Worm (Caenorhabditis elegans) whole organism, L4 larva: ENCODE data around the gene H40L08.2.
A peak's percentile ranks its signal among the peaks of the same experiment; 100 is the strongest.

Experiments used
- F26F4.8 ChIP-seq: fragments of 200-800 bp; sonication (Bioruptor generic); conservative IDR thresholded peaks from 2 replicates; pipeline ENCODE4 v1.3.6; 2022; ENCODE audit warnings: missing genetic modification characterization, missing compliant biosample characterization
- F44E2.7 ChIP-seq: fragments of 200-800 bp; sonication (Bioruptor generic); IDR thresholded peaks from 2 replicates; pipeline ENCODE4 v2.1.2; 2022; ENCODE audit warnings: missing genetic modification characterization, missing compliant biosample characterization
- F49E8.2 ChIP-seq: sonication (generic microtip); optimal IDR thresholded peaks from 2 replicates; lab custom pipeline; 2016; ENCODE audit warnings: missing compliant biosample characterization, mild to moderate bottlenecking, missing genetic modification characterization, borderline replicate concordance
- T20F7.1 ChIP-seq: fragments of 200-800 bp; sonication (Bioruptor generic); optimal IDR thresholded peaks from 2 replicates; lab custom pipeline; 2018; ENCODE audit warnings: mild to moderate bottlenecking, missing genetic modification characterization, missing compliant biosample characterization
- aha-1 ChIP-seq: fragments of 150-350 bp; peaks from one replicate; lab custom pipeline; 2014; ENCODE audit warnings: missing biosample characterization, missing genetic modification characterization
- ama-1 ChIP-seq: fragments of 150-350 bp; optimal IDR thresholded peaks from 2 replicates; lab custom pipeline; 2014; ENCODE audit warnings: inconsistent platforms, mixed read lengths
- attf-4 ChIP-seq: sonication (generic microtip); optimal IDR thresholded peaks from 3 replicates; lab custom pipeline; 2017; ENCODE audit warnings: missing biosample characterization, missing genetic modification characterization
- ceh-20 ChIP-seq: fragments of 200-800 bp; sonication (Bioruptor generic); IDR thresholded peaks from 2 replicates; pipeline ENCODE4 v1.3.6; 2022; ENCODE audit warnings: missing genetic modification reagents, missing genetic modification characterization, missing compliant biosample characterization
- ceh-62 ChIP-seq: sonication (generic microtip); optimal IDR thresholded peaks from 2 replicates; lab custom pipeline; 2017; ENCODE audit warnings: missing biosample characterization, missing genetic modification characterization
- ceh-82 ChIP-seq: sonication (generic microtip); optimal IDR thresholded peaks from 2 replicates; lab custom pipeline; 2017; ENCODE audit warnings: missing biosample characterization, missing genetic modification characterization
- cey-2 ChIP-seq: sonication (generic microtip); optimal IDR thresholded peaks from 3 replicates; lab custom pipeline; 2017; ENCODE audit warnings: missing genetic modification characterization, mild to moderate bottlenecking, missing compliant biosample characterization, antibody characterized with exemption, borderline replicate concordance; ENCODE audit not compliant: insufficient read depth
- daf-8 ChIP-seq: fragments of 200-800 bp; sonication (Bioruptor generic); IDR thresholded peaks from 2 replicates; pipeline ENCODE4 v1.3.6; 2022; ENCODE audit warnings: missing genetic modification characterization, missing compliant biosample characterization
- dmd-6 ChIP-seq: fragments of 200-800 bp; sonication (Bioruptor generic); IDR thresholded peaks from 2 replicates; pipeline ENCODE4 v1.3.6; 2022; ENCODE audit warnings: missing genetic modification reagents, missing genetic modification characterization, missing compliant biosample characterization
- dmd-8 ChIP-seq: fragments of 200-800 bp; sonication (Bioruptor generic); IDR thresholded peaks from 2 replicates; pipeline ENCODE4 v1.3.6; 2022; ENCODE audit warnings: missing genetic modification characterization, missing compliant biosample characterization
- dpl-1 ChIP-seq: fragments of 150-350 bp; optimal IDR thresholded peaks from 2 replicates; lab custom pipeline; 2014; ENCODE audit warnings: missing biosample characterization, missing genetic modification reagents, missing genetic modification characterization
- egl-27 ChIP-seq: sonication (generic microtip); optimal IDR thresholded peaks from 3 replicates; lab custom pipeline; 2017; ENCODE audit warnings: missing biosample characterization, missing genetic modification reagents, missing genetic modification characterization
- fkh-10 ChIP-seq: fragments of 150-350 bp; optimal IDR thresholded peaks from 2 replicates; lab custom pipeline; 2014; ENCODE audit warnings: missing biosample characterization, missing genetic modification reagents, missing genetic modification characterization
- gei-8 ChIP-seq: fragments of 200-800 bp; sonication (Bioruptor generic); optimal IDR thresholded peaks from 2 replicates; lab custom pipeline; 2018; ENCODE audit warnings: mild to moderate bottlenecking, missing genetic modification characterization, missing compliant biosample characterization
- hif-1 ChIP-seq, 2 experiments: sonication (generic microtip); optimal IDR thresholded peaks; 2 replicates each; lab custom pipeline; 2016 to 2017; ENCODE audit warnings: missing compliant biosample characterization in 2 of 2, missing genetic modification characterization in 2 of 2, missing genetic modification reagents in 2 of 2, missing genotype in 2 of 2, mild to moderate bottlenecking in 1 of 2
- hlh-11 ChIP-seq: fragments of 200-800 bp; sonication (Bioruptor generic); optimal IDR thresholded peaks from 2 replicates; lab custom pipeline; 2018; ENCODE audit warnings: mild to moderate bottlenecking, missing genetic modification characterization, missing compliant biosample characterization
- hlh-30 ChIP-seq: sonication (generic microtip); optimal IDR thresholded peaks from 2 replicates; lab custom pipeline; 2017; ENCODE audit warnings: antibody characterized with exemption, mild to moderate bottlenecking, missing genetic modification characterization, missing compliant biosample characterization; ENCODE audit not compliant: insufficient read depth
- jun-1 ChIP-seq: fragments of 150-350 bp; optimal IDR thresholded peaks from 2 replicates; lab custom pipeline; 2014; ENCODE audit warnings: missing biosample characterization, missing genetic modification reagents, missing genetic modification characterization
- lim-7 ChIP-seq: fragments of 200-800 bp; sonication (Bioruptor generic); IDR thresholded peaks from 2 replicates; pipeline ENCODE4 v1.3.6; 2022; ENCODE audit warnings: missing genetic modification characterization, missing compliant biosample characterization
- lir-3 ChIP-seq: sonication (generic microtip); optimal IDR thresholded peaks from 2 replicates; lab custom pipeline; 2016; ENCODE audit warnings: mild to moderate bottlenecking, missing genetic modification characterization, missing compliant biosample characterization
- lsy-2 ChIP-seq, 2 experiments: fragments of 150-350 bp in 1 of 2; sonication (generic microtip) in 1 of 2; optimal IDR thresholded peaks; 2 replicates each; lab custom pipeline; 2014 to 2017; ENCODE audit warnings: missing biosample characterization in 2 of 2, missing genetic modification characterization in 2 of 2
- madf-5 ChIP-seq, 2 experiments: fragments of 200-800 bp; sonication (Bioruptor generic); IDR thresholded peaks; 2 replicates each; pipeline ENCODE4 v1.3.6; 2022; ENCODE audit warnings: missing compliant biosample characterization in 2 of 2, missing genetic modification characterization in 2 of 2
- mdl-1 ChIP-seq, 2 experiments: fragments of 150-350 bp in 1 of 2; sonication (generic microtip) in 1 of 2; optimal IDR thresholded peaks; 2 replicates each; lab custom pipeline; 2014 to 2017; ENCODE audit warnings: missing biosample characterization in 2 of 2, missing genetic modification characterization in 2 of 2
- mep-1 ChIP-seq: fragments of 150-350 bp; sonication (generic microtip); optimal IDR thresholded peaks from 3 replicates; lab custom pipeline; 2014; ENCODE audit warnings: missing biosample characterization, missing genetic modification characterization
- mxl-3 ChIP-seq: fragments of 200-800 bp; sonication (Bioruptor generic); optimal IDR thresholded peaks from 2 replicates; lab custom pipeline; 2018; ENCODE audit warnings: mild to moderate bottlenecking, missing genetic modification characterization, missing compliant biosample characterization
- nhr-10 ChIP-seq: fragments of 150-350 bp; optimal IDR thresholded peaks from 2 replicates; lab custom pipeline; 2014; ENCODE audit warnings: missing biosample characterization, missing genetic modification characterization
- nhr-11 ChIP-seq: fragments of 150-350 bp; optimal IDR thresholded peaks from 2 replicates; lab custom pipeline; 2014; ENCODE audit warnings: missing biosample characterization, missing genetic modification characterization
- nhr-111 ChIP-seq: fragments of 200-800 bp; sonication (Bioruptor generic); optimal IDR thresholded peaks from 2 replicates; lab custom pipeline; 2018; ENCODE audit warnings: mild to moderate bottlenecking, missing genetic modification characterization, missing compliant biosample characterization
- nhr-28 ChIP-seq: fragments of 150-350 bp; optimal IDR thresholded peaks from 2 replicates; lab custom pipeline; 2014; ENCODE audit warnings: missing biosample characterization, missing genetic modification characterization
- nhr-42 ChIP-seq: fragments of 200-800 bp; sonication (Bioruptor generic); IDR thresholded peaks from 2 replicates; pipeline ENCODE4 v1.3.6; 2022; ENCODE audit warnings: missing genetic modification characterization, missing compliant biosample characterization
- nhr-48 ChIP-seq: sonication (generic microtip); optimal IDR thresholded peaks from 2 replicates; lab custom pipeline; 2016; ENCODE audit warnings: mild to moderate bottlenecking, missing genetic modification characterization, missing compliant biosample characterization
- nhr-6 ChIP-seq: fragments of 150-350 bp; optimal IDR thresholded peaks from 2 replicates; lab custom pipeline; 2014; ENCODE audit warnings: missing biosample characterization, missing genetic modification characterization
- nhr-77 ChIP-seq: fragments of 150-350 bp; optimal IDR thresholded peaks from 2 replicates; lab custom pipeline; 2014; ENCODE audit warnings: missing biosample characterization, missing genetic modification characterization
- rbr-2 ChIP-seq: sonication (generic microtip); optimal IDR thresholded peaks from 2 replicates; lab custom pipeline; 2016; ENCODE audit warnings: missing genotype, missing genetic modification characterization, missing compliant biosample characterization
- saeg-2 ChIP-seq: fragments of 200-800 bp; sonication (Bioruptor generic); IDR thresholded peaks from 2 replicates; pipeline ENCODE4 v1.3.6; 2022; ENCODE audit warnings: missing genetic modification reagents, missing genetic modification characterization, missing compliant biosample characterization
- sdz-12 ChIP-seq: fragments of 200-800 bp; sonication (Bioruptor generic); optimal IDR thresholded peaks from 2 replicates; lab custom pipeline; 2018; ENCODE audit warnings: mild to moderate bottlenecking, missing genetic modification characterization, missing compliant biosample characterization
- spr-1 ChIP-seq: sonication (generic microtip); optimal IDR thresholded peaks from 2 replicates; lab custom pipeline; 2016; ENCODE audit warnings: mild to moderate bottlenecking, missing genetic modification characterization, missing compliant biosample characterization
- tra-1 ChIP-seq: fragments of 200-800 bp; sonication (Bioruptor generic); IDR thresholded peaks from 2 replicates; pipeline ENCODE4 v1.3.6; 2022; ENCODE audit warnings: missing genetic modification reagents, missing genetic modification characterization, missing compliant biosample characterization
- unc-62 ChIP-seq, 3 experiments: fragments of 150-350 bp in 1 of 3; sonication (generic microtip); optimal IDR thresholded peaks in 2 of 3; peaks in 1 of 3; 1 replicate in 1 of 3; 2 replicates in 2 of 3; lab custom pipeline; 2014 to 2017; ENCODE audit warnings: missing biosample characterization in 3 of 3, missing genetic modification characterization in 3 of 3, missing genetic modification reagents in 3 of 3, missing genotype in 1 of 3
- vab-7 ChIP-seq: fragments of 200-800 bp; sonication (Bioruptor generic); IDR thresholded peaks from 2 replicates; pipeline ENCODE4 v1.3.6; 2022; ENCODE audit warnings: missing genetic modification reagents, missing genetic modification characterization, missing compliant biosample characterization
- zfp-2 ChIP-seq: sonication (generic microtip); optimal IDR thresholded peaks from 2 replicates; lab custom pipeline; 2016; ENCODE audit warnings: mild to moderate bottlenecking, missing genetic modification characterization, missing compliant biosample characterization
- ztf-7 ChIP-seq: fragments of 150-350 bp; optimal IDR thresholded peaks from 2 replicates; lab custom pipeline; 2014; ENCODE audit warnings: missing biosample characterization, missing genetic modification characterization

H40L08.2 gene

DNA sequence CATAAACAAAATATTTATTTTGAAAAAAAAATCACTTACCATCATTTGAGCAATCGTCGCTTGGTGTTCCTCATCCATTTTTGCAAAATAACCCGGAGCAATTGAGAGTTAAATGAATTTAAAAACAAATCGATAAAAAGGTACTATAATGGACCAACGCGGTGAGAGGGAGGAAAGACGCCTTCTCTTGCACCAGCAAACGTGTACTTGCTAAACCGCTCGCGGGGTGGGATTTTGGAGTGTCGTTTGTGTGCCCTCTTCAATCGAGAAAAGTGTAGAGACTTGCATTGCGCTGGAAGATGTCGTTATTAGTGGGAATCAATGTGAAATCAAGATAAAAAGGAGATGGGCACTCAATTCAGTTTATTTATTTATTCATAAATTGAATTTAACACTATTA, 6.3 kb upstream of the H40L08.2 start, which contains the start of gene H40L08.1 (continued):
- no peak for TF ChIP-seq dmd-8 (GFP tag; lab: Robert Waterston, UW)
- TF ChIP-seq saeg-2 (GFP tag; lab: Robert Waterston, UW), result no peak
- no peak for TF ChIP-seq dmd-6 (GFP tag; lab: Robert Waterston, UW)
- TF ChIP-seq T20F7.1, result peak; percentile 94
- no peak for TF ChIP-seq tra-1 (GFP tag; lab: Robert Waterston, UW)
- TF ChIP-seq nhr-77, result no peak
- no peak for TF ChIP-seq F26F4.8 (GFP tag; lab: Robert Waterston, UW)
- no peak for TF ChIP-seq lir-3 (tag; lab: Kevin White, UChicago)
- TF ChIP-seq daf-8 (GFP tag; lab: Robert Waterston, UW), result no peak
- TF ChIP-seq lim-7 (GFP tag; lab: Robert Waterston, UW), result no peak

- TF ChIP-seq fkh-10 (GFP tag; lab: Kevin White, UChicago), result no peak
- no peak for TF ChIP-seq vab-7 (GFP tag; lab: Robert Waterston, UW)
- no peak for TF ChIP-seq nhr-111 (GFP tag; lab: Kevin White, UChicago)
- TF ChIP-seq F44E2.7 (GFP tag; lab: Robert Waterston, UW), result no peak
- TF ChIP-seq hlh-11 (tag; lab: Kevin White, UChicago), result peak; percentile 31
- TF ChIP-seq jun-1 (tag; lab: Kevin White, UChicago), result no peak
- no peak for TF ChIP-seq mep-1
- TF ChIP-seq unc-62 (GFP tag; optimal IDR thresholded peaks at IDR 0.05 in 1 of 2; lab: Kevin White, UChicago), result no peak
- no peak for TF ChIP-seq unc-62 (tag; optimal IDR thresholded peaks at IDR 0.05; lab: Kevin White, UChicago)
- no peak for TF ChIP-seq ama-1
- TF ChIP-seq nhr-6 (tag; lab: Kevin White, UChicago), result no peak
- no peak for TF ChIP-seq rbr-2 (tag; lab: Kevin White, UChicago)
- TF ChIP-seq ceh-82 (tag; lab: Kevin White, UChicago), result no peak
- TF ChIP-seq nhr-42 (GFP tag; lab: Robert Waterston, UW), result no peak
- TF ChIP-seq nhr-28 (tag; lab: Kevin White, UChicago), result peak; percentile 59
- no peak for TF ChIP-seq attf-4 (tag; lab: Kevin White, UChicago)
- peak in 1 of 2 experiments; percentile 66 for TF ChIP-seq mdl-1 (tag; optimal IDR thresholded peaks at IDR 0.05; lab: Kevin White, UChicago)
- no peak for TF ChIP-seq egl-27 (tag; lab: Kevin White, UChicago)
- peak; percentile 30 for TF ChIP-seq hlh-30 (tag; lab: Kevin White, UChicago)
- no peak for TF ChIP-seq F26F4.8 (GFP tag; lab: Robert Waterston, UW)
- TF ChIP-seq F49E8.2 (tag; lab: Kevin White, UChicago), result no peak
- TF ChIP-seq sdz-12 (GFP tag; lab: Kevin White, UChicago), result no peak
- no peak for TF ChIP-seq dpl-1 (GFP tag; lab: Kevin White, UChicago)
Measured at ce11 chrX:15081486-15081885, 3.9 kb upstream of the H40L08.2 start.

ce11 chrX:15079406-15079805, 1.9 kb upstream of the H40L08.2 start:
- TF ChIP-seq nhr-28 (tag; lab: Kevin White, UChicago), result peak; percentile 43
- TF ChIP-seq zfp-2 (tag; lab: Kevin White, UChicago), result no peak
- no peak for TF ChIP-seq nhr-10 (tag; lab: Kevin White, UChicago)
- TF ChIP-seq hlh-30 (tag; lab: Kevin White, UChicago), result peak; percentile 55
- TF ChIP-seq lsy-2 (tag; optimal IDR thresholded peaks at IDR 0.05; lab: Kevin White, UChicago), result peak in 1 of 2 experiments; percentile 22
- TF ChIP-seq gei-8 (GFP tag; lab: Kevin White, UChicago), result peak; percentile 10
- no peak for TF ChIP-seq spr-1
- no peak for TF ChIP-seq madf-5 (GFP tag; IDR thresholded peaks at IDR 0.05; lab: Robert Waterston, UW)
- TF ChIP-seq T20F7.1, result no peak
- no peak for TF ChIP-seq nhr-11 (tag; lab: Kevin White, UChicago)
- TF ChIP-seq hif-1 (tag; optimal IDR thresholded peaks at IDR 0.05; lab: Kevin White, UChicago), result peak; percentile 18 to 73
- TF ChIP-seq dmd-6 (GFP tag; lab: Robert Waterston, UW), result peak; percentile 28
- TF ChIP-seq hlh-11 (tag; lab: Kevin White, UChicago), result peak; percentile 75
- no peak for TF ChIP-seq ztf-7 (tag; lab: Kevin White, UChicago)
- no peak for TF ChIP-seq ceh-20 (GFP tag; lab: Robert Waterston, UW)
- TF ChIP-seq aha-1, result peak; percentile 97
- TF ChIP-seq mxl-3 (GFP tag; lab: Kevin White, UChicago), result peak; percentile 57
- peak; percentile 47 to 56 for TF ChIP-seq mdl-1 (tag; optimal IDR thresholded peaks at IDR 0.05; lab: Kevin White, UChicago)
- peak in 1 of 2 experiments; percentile 59 for TF ChIP-seq unc-62 (GFP tag; optimal IDR thresholded peaks at IDR 0.05 in 1 of 2; lab: Kevin White, UChicago)
- TF ChIP-seq unc-62 (tag; optimal IDR thresholded peaks at IDR 0.05; lab: Kevin White, UChicago), result no peak
- TF ChIP-seq nhr-42 (GFP tag; lab: Robert Waterston, UW), result no peak
- TF ChIP-seq rbr-2 (tag; lab: Kevin White, UChicago), result no peak
- peak; percentile 90 for TF ChIP-seq nhr-48
- TF ChIP-seq cey-2 (tag; lab: Kevin White, UChicago), result no peak
- no peak for TF ChIP-seq ceh-62
